Worm (Caenorhabditis elegans) whole organism, L1 larva: Measurements from ENCODE around the gene C06E2.1.

Experiments used
- C04F5.9 ChIP-seq: sonication (generic microtip); optimal IDR thresholded peaks from 2 replicates; lab custom pipeline; 2016; ENCODE audit warnings: missing genetic modification characterization, missing compliant biosample characterization
- C34B4.2 ChIP-seq: sonication (generic microtip); optimal IDR thresholded peaks from 2 replicates; lab custom pipeline; 2017; ENCODE audit warnings: mild to moderate bottlenecking, missing genetic modification characterization, missing compliant biosample characterization
- F16B12.6 ChIP-seq: fragments of 150-350 bp; optimal IDR thresholded peaks from 2 replicates; lab custom pipeline; 2014; ENCODE audit warnings: missing biosample characterization, missing genetic modification characterization
- aha-1 ChIP-seq: fragments of 150-350 bp; optimal IDR thresholded peaks from 2 replicates; lab custom pipeline; 2014; ENCODE audit warnings: missing biosample characterization, missing genetic modification characterization
- alr-1 ChIP-seq: fragments of 200-800 bp; sonication (Bioruptor generic); optimal IDR thresholded peaks from 2 replicates; lab custom pipeline; 2018; ENCODE audit warnings: borderline replicate concordance, mild to moderate bottlenecking, missing genetic modification characterization, missing compliant biosample characterization
- aly-2 ChIP-seq: fragments of 150-350 bp; optimal IDR thresholded peaks from 2 replicates; lab custom pipeline; 2014; ENCODE audit warnings: missing biosample characterization, missing genetic modification characterization
- ama-1 ChIP-seq: fragments of 150-350 bp; optimal IDR thresholded peaks from 2 replicates; lab custom pipeline; 2014
- ceh-63 ChIP-seq: fragments of 200-800 bp; sonication (Bioruptor generic); optimal IDR thresholded peaks from 2 replicates; lab custom pipeline; 2018; ENCODE audit warnings: mild to moderate bottlenecking, missing genetic modification characterization, missing compliant biosample characterization
- ceh-90 ChIP-seq: sonication (generic microtip); optimal IDR thresholded peaks from 2 replicates; lab custom pipeline; 2016; ENCODE audit warnings: missing genetic modification characterization, missing compliant biosample characterization
- ces-1 ChIP-seq: fragments of 150-350 bp; optimal IDR thresholded peaks from 2 replicates; lab custom pipeline; 2014; ENCODE audit warnings: missing biosample characterization, missing genetic modification reagents, missing genetic modification characterization
- dpl-1 ChIP-seq, 3 experiments: fragments of 150-350 bp in 2 of 3; sonication (generic microtip) in 1 of 3; optimal IDR thresholded peaks; 2 replicates each; lab custom pipeline; 2014 to 2017; ENCODE audit warnings: missing biosample characterization in 3 of 3, missing genetic modification characterization in 3 of 3, missing genetic modification reagents in 3 of 3
- dsc-1 ChIP-seq: sonication (generic microtip); optimal IDR thresholded peaks from 2 replicates; lab custom pipeline; 2016; ENCODE audit warnings: mild to moderate bottlenecking, missing genetic modification characterization, missing compliant biosample characterization
- efl-3 ChIP-seq: fragments of 200-800 bp; sonication (Bioruptor generic); optimal IDR thresholded peaks from 2 replicates; lab custom pipeline; 2018; ENCODE audit warnings: mild to moderate bottlenecking, missing genetic modification characterization, missing compliant biosample characterization
- elt-2 ChIP-seq: sonication (generic microtip); optimal IDR thresholded peaks from 2 replicates; lab custom pipeline; 2016; ENCODE audit warnings: missing genetic modification characterization, mild to moderate bottlenecking, inconsistent platforms, missing compliant biosample characterization, missing genetic modification reagents
- fkh-4 ChIP-seq: sonication (generic microtip); optimal IDR thresholded peaks from 2 replicates; lab custom pipeline; 2016; ENCODE audit warnings: missing compliant biosample characterization, missing genetic modification characterization, borderline replicate concordance
- fkh-8 ChIP-seq: sonication (generic microtip); optimal IDR thresholded peaks from 2 replicates; lab custom pipeline; 2016; ENCODE audit warnings: mild to moderate bottlenecking, missing genetic modification characterization, missing compliant biosample characterization
- hpl-2 ChIP-seq: fragments of 150-350 bp; optimal IDR thresholded peaks from 2 replicates; lab custom pipeline; 2014; ENCODE audit warnings: missing biosample characterization, missing genetic modification reagents, missing genetic modification characterization
- irx-1 ChIP-seq: sonication (generic microtip); optimal IDR thresholded peaks from 2 replicates; lab custom pipeline; 2016; ENCODE audit warnings: missing genetic modification characterization, missing compliant biosample characterization
- isw-1 ChIP-seq: fragments of 200-800 bp; sonication (Bioruptor generic); IDR thresholded peaks from 2 replicates; pipeline ENCODE4 v1.3.6; 2022; ENCODE audit warnings: missing genetic modification characterization, missing compliant biosample characterization
- jun-1 ChIP-seq: fragments of 150-350 bp; optimal IDR thresholded peaks from 2 replicates; lab custom pipeline; 2014; ENCODE audit warnings: missing biosample characterization, missing genetic modification reagents, missing genetic modification characterization
- lin-13 ChIP-seq: fragments of 150-350 bp; optimal IDR thresholded peaks from 2 replicates; lab custom pipeline; 2014; ENCODE audit warnings: missing biosample characterization, missing genetic modification reagents, missing genetic modification characterization
- lin-15B ChIP-seq: fragments of 150-350 bp; sonication (generic microtip); optimal IDR thresholded peaks from 3 replicates; lab custom pipeline; 2014; ENCODE audit warnings: missing biosample characterization, missing genetic modification characterization
- lin-35 ChIP-seq, 2 experiments: fragments of 150-350 bp; optimal IDR thresholded peaks; 2 replicates each; lab custom pipeline; 2014; ENCODE audit warnings: missing biosample characterization in 2 of 2, missing genetic modification characterization in 2 of 2, missing genetic modification reagents in 2 of 2
- lin-39 ChIP-seq: fragments of 150-350 bp; optimal IDR thresholded peaks from 2 replicates; lab custom pipeline; 2014; ENCODE audit warnings: missing biosample characterization, missing genetic modification reagents, missing genetic modification characterization
- lsy-2 ChIP-seq, 2 experiments: fragments of 150-350 bp; optimal IDR thresholded peaks; 2 replicates each; lab custom pipeline; 2014; ENCODE audit warnings: missing biosample characterization in 2 of 2, missing genetic modification characterization in 2 of 2
- mef-2 ChIP-seq: fragments of 150-350 bp; optimal IDR thresholded peaks from 2 replicates; lab custom pipeline; 2014; ENCODE audit warnings: missing biosample characterization, missing genetic modification characterization
- mep-1 ChIP-seq: fragments of 150-350 bp; optimal IDR thresholded peaks from 2 replicates; lab custom pipeline; 2014; ENCODE audit warnings: missing biosample characterization, missing genetic modification characterization
- nhr-11 ChIP-seq: fragments of 150-350 bp; optimal IDR thresholded peaks from 2 replicates; lab custom pipeline; 2014; ENCODE audit warnings: missing biosample characterization, missing genetic modification characterization
- nhr-12 ChIP-seq: sonication (generic microtip); optimal IDR thresholded peaks from 2 replicates; lab custom pipeline; 2017; ENCODE audit warnings: missing biosample characterization, missing genetic modification characterization
- nhr-19 ChIP-seq: fragments of 200-800 bp; sonication (Bioruptor generic); conservative IDR thresholded peaks from 2 replicates; pipeline ENCODE4 v1.3.6; 2022; ENCODE audit warnings: missing genetic modification characterization, missing compliant biosample characterization
- nhr-20 ChIP-seq: sonication (generic microtip); optimal IDR thresholded peaks from 2 replicates; lab custom pipeline; 2016; ENCODE audit warnings: mild to moderate bottlenecking, missing genetic modification characterization, missing compliant biosample characterization
- nhr-28 ChIP-seq: fragments of 150-350 bp; optimal IDR thresholded peaks from 2 replicates; lab custom pipeline; 2014; ENCODE audit warnings: missing biosample characterization, missing genetic modification characterization
- nhr-47 ChIP-seq: sonication (generic microtip); optimal IDR thresholded peaks from 2 replicates; lab custom pipeline; 2016; ENCODE audit warnings: mild to moderate bottlenecking, missing genetic modification characterization, moderate library complexity, missing compliant biosample characterization
- nhr-76 ChIP-seq: sonication (generic microtip); optimal IDR thresholded peaks from 2 replicates; lab custom pipeline; 2017; ENCODE audit warnings: missing biosample characterization, missing genetic modification characterization
- nhr-84 ChIP-seq: sonication (generic microtip); optimal IDR thresholded peaks from 2 replicates; lab custom pipeline; 2017; ENCODE audit warnings: missing biosample characterization, missing genetic modification characterization
- nhr-90 ChIP-seq: sonication (generic microtip); optimal IDR thresholded peaks from 2 replicates; lab custom pipeline; 2016; ENCODE audit warnings: mild to moderate bottlenecking, missing genetic modification characterization, missing compliant biosample characterization; ENCODE audit not compliant: poor library complexity
- pax-3 ChIP-seq: fragments of 200-800 bp; sonication (Bioruptor generic); optimal IDR thresholded peaks from 2 replicates; lab custom pipeline; 2018; ENCODE audit warnings: mild to moderate bottlenecking, missing genetic modification characterization, moderate library complexity, missing compliant biosample characterization
- pqm-1 ChIP-seq: sonication (generic microtip); optimal IDR thresholded peaks from 3 replicates; lab custom pipeline; 2017; ENCODE audit warnings: missing biosample characterization, missing genetic modification characterization
- rnt-1 ChIP-seq: sonication (generic microtip); optimal IDR thresholded peaks from 2 replicates; lab custom pipeline; 2016; ENCODE audit warnings: mild to moderate bottlenecking, missing genetic modification characterization, moderate library complexity, missing compliant biosample characterization
- skn-1 ChIP-seq: fragments of 150-350 bp; optimal IDR thresholded peaks from 2 replicates; lab custom pipeline; 2014; ENCODE audit warnings: missing biosample characterization, missing genetic modification characterization
- snpc-4 ChIP-seq: fragments of 150-350 bp; optimal IDR thresholded peaks from 2 replicates; lab custom pipeline; 2014; ENCODE audit warnings: missing biosample characterization, missing genetic modification characterization
- snu-23 ChIP-seq: sonication (generic microtip); optimal IDR thresholded peaks from 2 replicates; lab custom pipeline; 2016; ENCODE audit warnings: missing genetic modification characterization, missing compliant biosample characterization
- sup-37 ChIP-seq: fragments of 200-800 bp; sonication (Bioruptor generic); optimal IDR thresholded peaks from 2 replicates; lab custom pipeline; 2018; ENCODE audit warnings: mild to moderate bottlenecking, missing genetic modification characterization, missing compliant biosample characterization
- tbx-2 ChIP-seq: sonication (generic microtip); optimal IDR thresholded peaks from 2 replicates; lab custom pipeline; 2016; ENCODE audit warnings: missing genetic modification characterization, missing compliant biosample characterization
- tlp-1 ChIP-seq: fragments of 150-350 bp; optimal IDR thresholded peaks from 2 replicates; lab custom pipeline; 2014; ENCODE audit warnings: missing biosample characterization, missing genetic modification characterization
- unc-130 ChIP-seq: fragments of 150-350 bp; optimal IDR thresholded peaks from 2 replicates; lab custom pipeline; 2017; ENCODE audit warnings: missing biosample characterization, missing genetic modification characterization, inconsistent platforms
- unc-30 ChIP-seq: sonication (generic microtip); optimal IDR thresholded peaks from 2 replicates; lab custom pipeline; 2017; ENCODE audit warnings: missing biosample characterization, missing genetic modification characterization
- vab-15 ChIP-seq: sonication (generic microtip); optimal IDR thresholded peaks from 2 replicates; lab custom pipeline; 2017; ENCODE audit warnings: missing genotype, mild to moderate bottlenecking, missing genetic modification characterization, missing compliant biosample characterization
- xbp-1 ChIP-seq: sonication (generic microtip); optimal IDR thresholded peaks from 2 replicates; lab custom pipeline; 2016; ENCODE audit warnings: missing genetic modification characterization, missing compliant biosample characterization

Gene C06E2.1

ce11 chrX:8831162-8831561 is 43.5 kb downstream of the C06E2.1 start, which contains the start of gene C28G1.6:
TSS of gene C28G1.6 (minus strand) at chrX:8831262.
- no peak for TF ChIP-seq xbp-1 (tag; lab: Kevin White, UChicago)
- TF ChIP-seq vab-15 (tag; lab: Kevin White, UChicago), result no peak
- no peak for TF ChIP-seq sup-37
- peak; percentile 14 for TF ChIP-seq elt-2 (tag; lab: Kevin White, UChicago)
- TF ChIP-seq unc-130 (tag; lab: Kevin White, UChicago), result no peak

DNA sequence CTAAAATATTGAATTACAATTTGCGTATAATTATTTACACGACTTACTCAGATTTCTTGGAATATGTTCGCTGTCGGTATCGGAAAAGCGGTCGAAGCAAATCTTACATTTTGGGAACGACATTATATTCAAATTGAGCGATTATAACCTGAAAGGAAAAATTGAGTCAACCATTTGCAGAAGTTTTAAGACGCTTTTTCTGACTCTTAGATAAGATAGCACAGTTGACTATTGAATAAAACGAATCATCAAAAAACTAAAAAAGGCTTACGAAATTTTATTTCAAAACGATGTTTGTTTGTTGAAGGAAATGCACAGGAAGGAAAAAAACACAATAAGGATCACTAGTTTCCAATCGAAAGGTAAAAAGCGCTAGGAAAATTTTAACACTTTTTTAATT is 46.3 kb downstream of the C06E2.1 start, which contains the start of gene rcs-1:
rcs-1 (minus strand) TSS at position 176 of the 400 bp plus-strand sequence.
- TF ChIP-seq tbx-2 (tag; lab: Kevin White, UChicago) (no peak), pqm-1 (tag; lab: Kevin White, UChicago) (no peak), lsy-2 (tag; optimal IDR thresholded peaks at IDR 0.05; lab: Kevin White, UChicago) (no peak), tlp-1 (tag; lab: Kevin White, UChicago) (no peak), pax-3 (tag; lab: Kevin White, UChicago) (no peak), rnt-1 (tag; lab: Kevin White, UChicago) (no peak), isw-1 (GFP tag; lab: Robert Waterston, UW) (no peak), aha-1 (tag; lab: Kevin White, UChicago) (no peak), ceh-63 (GFP tag; lab: Kevin White, UChicago) (no peak)

- no peak for TF ChIP-seq C04F5.9 (tag; lab: Kevin White, UChicago)
- TF ChIP-seq unc-130 (tag; lab: Kevin White, UChicago), result no peak
- TF ChIP-seq nhr-11 (tag; lab: Kevin White, UChicago), result no peak
- TF ChIP-seq hpl-2, result no peak
- no peak for TF ChIP-seq dsc-1
- TF ChIP-seq F16B12.6, result no peak
- no peak for TF ChIP-seq fkh-4 (tag; lab: Kevin White, UChicago)
- no peak for TF ChIP-seq aly-2 (tag; lab: Kevin White, UChicago)
- TF ChIP-seq dpl-1 (GFP tag; optimal IDR thresholded peaks at IDR 0.05; lab: Kevin White, UChicago), result no peak
- no peak for TF ChIP-seq nhr-76
- no peak for TF ChIP-seq skn-1 (tag; lab: Kevin White, UChicago)
- TF ChIP-seq sup-37, result no peak
- no peak for TF ChIP-seq efl-3
- no peak for TF ChIP-seq ces-1
- TF ChIP-seq ama-1 (lab: Kevin White, UChicago), result no peak
- no peak for TF ChIP-seq nhr-84 (tag; lab: Kevin White, UChicago)
- TF ChIP-seq ceh-90 (tag; lab: Kevin White, UChicago), result no peak
- no peak for TF ChIP-seq unc-30 (tag; lab: Kevin White, UChicago)
- no peak for TF ChIP-seq snu-23 (GFP tag; lab: Kevin White, UChicago)
- no peak for TF ChIP-seq lin-15B (tag; lab: Kevin White, UChicago)
- TF ChIP-seq jun-1 (tag; lab: Kevin White, UChicago), result peak; percentile 23
- no peak for TF ChIP-seq irx-1 (tag; lab: Kevin White, UChicago)
- TF ChIP-seq nhr-90, result peak; percentile 21
- TF ChIP-seq pqm-1 (tag; lab: Kevin White, UChicago), result peak; percentile 15
- TF ChIP-seq nhr-20, result no peak
- no peak for TF ChIP-seq alr-1 (tag; lab: Kevin White, UChicago)
- no peak for TF ChIP-seq mep-1 (tag; lab: Kevin White, UChicago)
- no peak for TF ChIP-seq C34B4.2 (tag; lab: Kevin White, UChicago)
- no peak for TF ChIP-seq lsy-2 (tag; optimal IDR thresholded peaks at IDR 0.05; lab: Kevin White, UChicago)
- TF ChIP-seq isw-1 (GFP tag; lab: Robert Waterston, UW), result no peak
- TF ChIP-seq lin-35 (GFP tag; optimal IDR thresholded peaks at IDR 0.05; lab: Kevin White, UChicago), result peak in 1 of 2 experiments; percentile 34
- TF ChIP-seq nhr-19 (GFP tag; lab: Robert Waterston, UW), result no peak
- no peak for TF ChIP-seq lin-13 (GFP tag; lab: Kevin White, UChicago)
- no peak for TF ChIP-seq snpc-4 (tag; lab: Kevin White, UChicago)
- TF ChIP-seq lin-39 (tag; lab: Kevin White, UChicago), result no peak
- TF ChIP-seq nhr-28, result no peak
- no peak for TF ChIP-seq nhr-12 (tag; lab: Kevin White, UChicago)
- no peak for TF ChIP-seq mef-2
- no peak for TF ChIP-seq nhr-47 (tag; lab: Kevin White, UChicago)
- TF ChIP-seq elt-2 (tag; lab: Kevin White, UChicago), result peak; percentile 92
- no peak for TF ChIP-seq fkh-8 (tag; lab: Kevin White, UChicago)
- no peak for TF ChIP-seq aha-1 (tag; lab: Kevin White, UChicago)
Observed at ce11 chrX:8824437-8824836, 50.2 kb downstream of the C06E2.1 start, which contains the start of gene ifd-1. TSS of gene ifd-1 (minus strand) at chrX:8824448.
